Fruit fly (Drosophila melanogaster) whole organism, embryonic: ENCODE results near the gene CG4210.

Experiments used
- Adf1 ChIP-seq: fragments of 200-800 bp; sonication (Bioruptor generic); IDR thresholded peaks from 2 replicates; pipeline ENCODE4 v1.3.6; 2022; ENCODE audit warnings: missing biosample characterization, missing genetic modification characterization
- Asciz ChIP-seq: fragments of 200-800 bp; sonication (Bioruptor generic); optimal IDR thresholded peaks from 2 replicates; lab custom pipeline; 2017; ENCODE audit warnings: missing biosample characterization, mild to moderate bottlenecking, missing genetic modification characterization, missing genetic modification reagents
- CG10366 ChIP-seq: fragments of 200-800 bp; sonication (Bioruptor generic); IDR thresholded peaks from 2 replicates; pipeline ENCODE4 v1.3.6; 2022; ENCODE audit warnings: missing biosample characterization, missing genetic modification characterization
- CG11504 ChIP-seq: fragments of 200-800 bp; sonication (Bioruptor generic); optimal IDR thresholded peaks from 3 replicates; lab custom pipeline; 2019; ENCODE audit warnings: missing biosample characterization, mild to moderate bottlenecking, missing genetic modification characterization, moderate library complexity
- CG11560 ChIP-seq: fragments of 200-800 bp; sonication (Bioruptor generic); IDR thresholded peaks from 3 replicates; pipeline ENCODE4 v1.3.6; 2022; ENCODE audit warnings: missing biosample characterization, missing genetic modification characterization
- CG13123 ChIP-seq: fragments of 200-800 bp; sonication (Bioruptor generic); optimal IDR thresholded peaks from 2 replicates; lab custom pipeline; 2016; ENCODE audit warnings: missing biosample characterization, missing genetic modification characterization
- CG13775 ChIP-seq: fragments of 200-800 bp; sonication (Bioruptor generic); optimal IDR thresholded peaks from 3 replicates; lab custom pipeline; 2017; ENCODE audit warnings: missing biosample characterization, mild to moderate bottlenecking, missing genetic modification characterization
- CG14860 ChIP-seq: fragments of 200-800 bp; sonication (Bioruptor generic); IDR thresholded peaks from 3 replicates; pipeline ENCODE4 v1.3.6; 2022; ENCODE audit warnings: missing biosample characterization, missing genetic modification characterization; ENCODE audit not compliant: partially characterized antibody
- CG16815 ChIP-seq: fragments of 200-800 bp; sonication (Bioruptor generic); optimal IDR thresholded peaks from 3 replicates; lab custom pipeline; 2017; ENCODE audit warnings: missing biosample characterization, mild to moderate bottlenecking, missing genetic modification characterization
- CG16863 ChIP-seq: fragments of 200-800 bp; sonication (Bioruptor generic); optimal IDR thresholded peaks from 3 replicates; lab custom pipeline; 2016; ENCODE audit warnings: missing biosample characterization, missing genetic modification characterization
- CG18619 ChIP-seq: fragments of 200-800 bp; sonication (Bioruptor generic); optimal IDR thresholded peaks from 3 replicates; lab custom pipeline; 2017; ENCODE audit warnings: missing biosample characterization, mild to moderate bottlenecking, missing genetic modification characterization
- CG2678 ChIP-seq: fragments of 200-800 bp; sonication (Bioruptor generic); optimal IDR thresholded peaks from 3 replicates; lab custom pipeline; 2019; ENCODE audit warnings: missing biosample characterization, mild to moderate bottlenecking, missing genetic modification characterization, moderate library complexity
- CG2875 ChIP-seq: fragments of 200-800 bp; sonication (Bioruptor generic); optimal IDR thresholded peaks from 2 replicates; lab custom pipeline; 2017; ENCODE audit warnings: missing biosample characterization, mild to moderate bottlenecking, missing genetic modification characterization, missing genetic modification reagents
- CG3065 ChIP-seq: fragments of 200-800 bp; sonication (Bioruptor generic); optimal IDR thresholded peaks from 2 replicates; lab custom pipeline; 2016; ENCODE audit warnings: missing biosample characterization, missing genetic modification characterization
- CG31441 ChIP-seq: fragments of 200-800 bp; sonication (Bioruptor generic); IDR thresholded peaks from 2 replicates; pipeline ENCODE4 v1.3.6; 2022; ENCODE audit warnings: missing biosample characterization, missing genetic modification characterization
- CG3163 ChIP-seq: fragments of 200-800 bp; sonication (Bioruptor generic); optimal IDR thresholded peaks from 3 replicates; lab custom pipeline; 2016; ENCODE audit warnings: missing biosample characterization, missing genetic modification characterization
- CG4404 ChIP-seq: fragments of 200-800 bp; sonication (Bioruptor generic); IDR thresholded peaks from 2 replicates; pipeline ENCODE4 v1.3.6; 2022; ENCODE audit warnings: missing biosample characterization, missing genetic modification characterization
- CG7963 ChIP-seq: fragments of 200-800 bp; sonication (Bioruptor generic); IDR thresholded peaks from 3 replicates; pipeline ENCODE4 v1.3.6; 2022; ENCODE audit warnings: missing biosample characterization, missing genetic modification characterization; ENCODE audit not compliant: partially characterized antibody
- CG8290 ChIP-seq, 3 experiments: fragments of 200-800 bp; sonication (Bioruptor generic); optimal IDR thresholded peaks; 2 replicates each; lab custom pipeline; 2016 to 2019; ENCODE audit warnings: missing biosample characterization in 3 of 3, missing genetic modification characterization in 3 of 3, mild to moderate bottlenecking in 2 of 3, moderate library complexity in 1 of 3
- Dbx ChIP-seq: fragments of 200-800 bp; sonication (Bioruptor generic); IDR thresholded peaks from 3 replicates; pipeline ENCODE4 v1.3.6; 2022; ENCODE audit warnings: missing biosample characterization, missing genetic modification characterization
- Dip2 ChIP-seq: fragments of 200-800 bp; sonication (Bioruptor generic); IDR thresholded peaks from 2 replicates; pipeline ENCODE4 v1.3.6; 2022; ENCODE audit warnings: missing biosample characterization, missing genetic modification characterization
- Dll ChIP-seq: fragments of 200-800 bp; sonication (Bioruptor generic); IDR thresholded peaks from 4 replicates; pipeline ENCODE4 v1.3.6; 2022; ENCODE audit warnings: missing biosample characterization, missing genetic modification characterization; ENCODE audit not compliant: partially characterized antibody
- Doc2 ChIP-seq: fragments of 200-800 bp; sonication (Bioruptor generic); IDR thresholded peaks from 2 replicates; pipeline ENCODE4 v1.3.6; 2022; ENCODE audit warnings: missing biosample characterization, missing genetic modification characterization
- E2f1 ChIP-seq: fragments of 200-800 bp; sonication (Bioruptor generic); IDR thresholded peaks from 2 replicates; pipeline ENCODE4 v1.3.6; 2022; ENCODE audit warnings: missing biosample characterization, missing genetic modification characterization
- HLHmδ ChIP-seq: fragments of 200-800 bp; sonication (Bioruptor generic); optimal IDR thresholded peaks from 2 replicates; lab custom pipeline; 2018; ENCODE audit warnings: missing biosample characterization, mild to moderate bottlenecking, missing genetic modification characterization, moderate library complexity
- HmgZ ChIP-seq: fragments of 200-800 bp; sonication (Bioruptor generic); optimal IDR thresholded peaks from 2 replicates; lab custom pipeline; 2018; ENCODE audit warnings: missing biosample characterization, mild to moderate bottlenecking, missing genetic modification characterization
- Hsf ChIP-seq: fragments of 200-800 bp; sonication (Bioruptor generic); optimal IDR thresholded peaks from 3 replicates; lab custom pipeline; 2016; ENCODE audit warnings: missing biosample characterization, missing genetic modification characterization
- Lim3 ChIP-seq: fragments of 200-800 bp; sonication (Bioruptor generic); IDR thresholded peaks from 2 replicates; pipeline ENCODE4 v1.3.6; 2022; ENCODE audit warnings: missing biosample characterization, missing genetic modification characterization
- Lpt ChIP-seq: fragments of >200 bp; optimal IDR thresholded peaks from 2 replicates; lab custom pipeline; 2018; ENCODE audit warnings: missing biosample characterization, missing genetic modification characterization
- NC2α ChIP-seq: fragments of 200-800 bp; sonication (Bioruptor generic); optimal IDR thresholded peaks from 2 replicates; lab custom pipeline; 2016; ENCODE audit warnings: missing biosample characterization, missing genetic modification characterization
- Nf-YC ChIP-seq: fragments of 200-800 bp; optimal IDR thresholded peaks from 3 replicates; lab custom pipeline; 2019; ENCODE audit warnings: missing biosample characterization, mild to moderate bottlenecking, missing genetic modification characterization, moderate library complexity
- Rx ChIP-seq: fragments of 200-800 bp; sonication (Bioruptor generic); IDR thresholded peaks from 2 replicates; pipeline ENCODE4 v1.3.6; 2022; ENCODE audit warnings: missing biosample characterization, missing genetic modification characterization
- Scr ChIP-seq: fragments of 200-800 bp; sonication (Bioruptor generic); IDR thresholded peaks from 2 replicates; pipeline ENCODE4 v1.3.6; 2022; ENCODE audit warnings: missing biosample characterization, missing genetic modification characterization; ENCODE audit not compliant: partially characterized antibody
- Side ChIP-seq: fragments of 200-800 bp; sonication (Bioruptor generic); optimal IDR thresholded peaks from 2 replicates; lab custom pipeline; 2016; ENCODE audit warnings: missing biosample characterization, missing genetic modification characterization
- Vsx1 ChIP-seq: fragments of 200-800 bp; sonication (Bioruptor generic); optimal IDR thresholded peaks from 2 replicates; lab custom pipeline; 2017; ENCODE audit warnings: missing biosample characterization, mild to moderate bottlenecking, missing genetic modification characterization, missing genetic modification reagents
- al ChIP-seq: fragments of 200-800 bp; sonication (Bioruptor generic); IDR thresholded peaks from 2 replicates; pipeline ENCODE4 v1.3.6; 2022; ENCODE audit warnings: missing biosample characterization, missing genetic modification characterization
- ems ChIP-seq: fragments of 200-800 bp; sonication (Bioruptor generic); optimal IDR thresholded peaks from 3 replicates; lab custom pipeline; 2016; ENCODE audit warnings: missing biosample characterization, missing genetic modification characterization
- eyg ChIP-seq: fragments of 200-800 bp; sonication (Bioruptor generic); optimal IDR thresholded peaks from 3 replicates; lab custom pipeline; 2016; ENCODE audit warnings: missing biosample characterization, missing genetic modification characterization
- fru ChIP-seq: fragments of >200 bp; optimal IDR thresholded peaks from 2 replicates; lab custom pipeline; 2017
- kni ChIP-seq: fragments of 200-800 bp; sonication (Bioruptor generic); optimal IDR thresholded peaks from 3 replicates; lab custom pipeline; 2017; ENCODE audit warnings: mild to moderate bottlenecking, missing biosample characterization, missing genetic modification reagents, missing genetic modification characterization
- pan ChIP-seq, 4 experiments: fragments of >200 bp in 3 of 4; fragments of 200-800 bp in 1 of 4; sonication (Bioruptor generic) in 1 of 4; optimal IDR thresholded peaks in 3 of 4; IDR thresholded peaks in 1 of 4; 2 replicates each; pipeline versions ENCODE4 v1.3.6 to Lab custom; 2017 to 2022; ENCODE audit warnings: missing biosample characterization in 2 of 4, missing genetic modification characterization in 2 of 4, mixed read lengths in 1 of 4
- pho ChIP-seq: fragments of 200-800 bp; sonication (Bioruptor generic); optimal IDR thresholded peaks from 2 replicates; lab custom pipeline; 2016; ENCODE audit warnings: missing biosample characterization, missing genetic modification characterization
- sim ChIP-seq: fragments of 200-800 bp; sonication (Bioruptor generic); IDR thresholded peaks from 2 replicates; pipeline ENCODE4 v1.3.6; 2022; ENCODE audit warnings: missing biosample characterization, missing genetic modification characterization
- sqz ChIP-seq: fragments of 200-800 bp; sonication (Bioruptor generic); optimal IDR thresholded peaks from 3 replicates; lab custom pipeline; 2018; ENCODE audit warnings: missing biosample characterization, mild to moderate bottlenecking, missing genetic modification characterization
- ssp ChIP-seq: fragments of 200-800 bp; sonication (Bioruptor generic); IDR thresholded peaks from 2 replicates; pipeline ENCODE4 v1.3.6; 2022; ENCODE audit warnings: missing biosample characterization, missing genetic modification characterization
- sug ChIP-seq: fragments of 200-800 bp; optimal IDR thresholded peaks from 2 replicates; lab custom pipeline; 2019; ENCODE audit warnings: missing biosample characterization, mild to moderate bottlenecking, missing genetic modification characterization, moderate library complexity
- tll ChIP-seq, 2 experiments: fragments of 200-800 bp in 1 of 2; fragments of >200 bp in 1 of 2; sonication (Bioruptor generic) in 1 of 2; optimal IDR thresholded peaks; 2 replicates each; lab custom pipeline; 2017 to 2019; ENCODE audit warnings: missing biosample characterization in 2 of 2, missing genetic modification characterization in 2 of 2, mild to moderate bottlenecking in 1 of 2, moderate library complexity in 1 of 2
- wek ChIP-seq: fragments of 200-800 bp; sonication (Bioruptor generic); optimal IDR thresholded peaks from 3 replicates; lab custom pipeline; 2018; ENCODE audit warnings: missing biosample characterization, mild to moderate bottlenecking, missing genetic modification characterization, moderate library complexity

CG4210 gene

dm6 chr3R:15242186-15243045 is 28.6 kb downstream of the CG4210 start, which contains the start of the genes tefu and Hsc70-4 (continued):
- TF ChIP-seq pan (optimal IDR thresholded peaks at IDR 0.05; lab: Kevin White, UChicago) (no peak), pan (GFP tag; optimal IDR thresholded peaks at IDR 0.05 in 1 of 2, IDR thresholded peaks at IDR 0.05 in 1 of 2) (peak in 1 of 2 experiments; percentile 76), Lpt (GFP tag; lab: Kevin White, UChicago) (no peak), CG7963 (GFP tag; lab: Robert Waterston, UW) (0 out of 3 replicates have a peak, but pooled peaks have one; percentile 6), CG14860 (no peak), CG16815 (GFP tag; lab: Kevin White, UChicago) (peak; percentile 81), Adf1 (no peak; the same call in 1 of the 2 replicates), ems (peak; percentile 79), CG16863 (GFP tag; lab: Kevin White, UChicago) (peak; percentile 29), eyg (GFP tag; lab: Kevin White, UChicago) (no peak), fru (lab: Kevin White, UChicago) (no peak), HmgZ (tag; lab: Kevin White, UChicago) (peak; percentile 64), CG18619 (GFP tag; lab: Kevin White, UChicago) (peak; percentile 76), CG2678 (tag; lab: Kevin White, UChicago) (no peak), CG4404 (GFP tag; lab: Robert Waterston, UW) (peak; percentile 74), tll (GFP tag; optimal IDR thresholded peaks at IDR 0.05; lab: Kevin White, UChicago) (peak; percentile 14 to 93), Rx (peak; percentile 68), Dbx (GFP tag; lab: Robert Waterston, UW) (peak; percentile 74), sqz (GFP tag; lab: Kevin White, UChicago) (peak; percentile 95), Hsf (GFP tag; lab: Kevin White, UChicago) (peak; percentile 78), Lim3 (no peak), Side (GFP tag; lab: Kevin White, UChicago) (peak; percentile 14), CG13775 (GFP tag; lab: Kevin White, UChicago) (peak; percentile 81), Doc2 (no peak), CG2875 (GFP tag; lab: Kevin White, UChicago) (no peak), CG8290 (GFP tag; optimal IDR thresholded peaks at IDR 0.05; lab: Kevin White, UChicago) (peak; percentile 79), CG8290 (tag; optimal IDR thresholded peaks at IDR 0.05; lab: Kevin White, UChicago) (peak in 1 of 2 experiments; percentile 72), wek (GFP tag; lab: Kevin White, UChicago) (no peak), CG13123 (peak; percentile 63), HLHmδ (GFP tag; lab: Kevin White, UChicago) (no peak), kni (peak; percentile 54), NC2α (GFP tag; lab: Kevin White, UChicago) (peak; percentile 76), CG11560 (tag; lab: Robert Waterston, UW) (peak; percentile 27; the same call in 1 of the 3 replicates), sug (tag; lab: Kevin White, UChicago) (peak; percentile 75), Nf-YC (tag; lab: Kevin White, UChicago) (peak; percentile 30), ssp (GFP tag; lab: Robert Waterston, UW) (peak; percentile 99), Dll (GFP tag; lab: Robert Waterston, UW) (no peak), sim (GFP tag; lab: Robert Waterston, UW) (0 out of 2 replicates have a peak, but pooled peaks have one; percentile 11), CG3065 (GFP tag; lab: Kevin White, UChicago) (peak; percentile 58), Asciz (GFP tag; lab: Kevin White, UChicago) (no peak), pho (peak; percentile 62), Scr (GFP tag; lab: Robert Waterston, UW) (no peak), E2f1 (GFP tag; lab: Robert Waterston, UW) (peak; percentile 70), al (GFP tag; lab: Robert Waterston, UW) (peak; percentile 82), Dip2 (GFP tag; lab: Robert Waterston, UW) (0 out of 2 replicates have a peak, but pooled peaks have one; percentile 28), CG10366 (GFP tag; lab: Robert Waterston, UW) (peak; percentile 74), CG31441 (GFP tag; lab: Robert Waterston, UW) (peak; percentile 12), CG11504 (tag; lab: Kevin White, UChicago) (no peak), Vsx1 (no peak), CG3163 (GFP tag; lab: Kevin White, UChicago) (peak; percentile 53)
